Fruit fly (Drosophila melanogaster) whole organism, embryonic: ENCODE measurements around the gene Ppat-Dpck.

Source experiments
- Ada2b ChIP-seq: fragments of 200-800 bp; sonication (Bioruptor generic); IDR thresholded peaks from 2 replicates; pipeline ENCODE4 v1.3.6; 2022; ENCODE audit warnings: missing biosample characterization, missing genetic modification characterization
- CG10654 ChIP-seq: fragments of 200-800 bp; sonication (Bioruptor generic); optimal IDR thresholded peaks from 2 replicates; lab custom pipeline; 2016; ENCODE audit warnings: missing biosample characterization, missing genetic modification characterization
- CG12104 ChIP-seq: fragments of 200-800 bp; sonication (Bioruptor generic); optimal IDR thresholded peaks from 3 replicates; lab custom pipeline; 2016; ENCODE audit warnings: missing biosample characterization, missing genetic modification characterization
- CG12219 ChIP-seq: fragments of 200-800 bp; sonication (Bioruptor generic); optimal IDR thresholded peaks from 3 replicates; lab custom pipeline; 2018; ENCODE audit warnings: missing biosample characterization, mild to moderate bottlenecking, missing genetic modification characterization
- CG12391 ChIP-seq: fragments of 200-800 bp; sonication (Bioruptor generic); optimal IDR thresholded peaks from 3 replicates; lab custom pipeline; 2018; ENCODE audit warnings: missing biosample characterization, mild to moderate bottlenecking, missing genetic modification characterization, moderate library complexity
- CG13296 ChIP-seq: fragments of 200-800 bp; sonication (Bioruptor generic); optimal IDR thresholded peaks from 3 replicates; lab custom pipeline; 2018; ENCODE audit warnings: missing biosample characterization, mild to moderate bottlenecking, missing genetic modification characterization
- CG14710 ChIP-seq: fragments of 200-800 bp; sonication (Bioruptor generic); optimal IDR thresholded peaks from 3 replicates; lab custom pipeline; 2019; ENCODE audit warnings: missing biosample characterization, mild to moderate bottlenecking, missing genetic modification characterization, moderate library complexity
- CG15514 ChIP-seq: fragments of 200-800 bp; sonication (Bioruptor generic); optimal IDR thresholded peaks from 3 replicates; lab custom pipeline; 2017; ENCODE audit warnings: missing biosample characterization, missing genetic modification characterization, mild to moderate bottlenecking, moderate library complexity, missing genetic modification reagents
- CG17361 ChIP-seq: fragments of 200-800 bp; sonication (Bioruptor generic); IDR thresholded peaks from 3 replicates; pipeline ENCODE4 v1.3.6; 2022; ENCODE audit warnings: missing biosample characterization, missing genetic modification characterization
- CG1832 ChIP-seq: fragments of 200-800 bp; sonication (Bioruptor generic); optimal IDR thresholded peaks from 2 replicates; lab custom pipeline; 2017; ENCODE audit warnings: missing biosample characterization, mild to moderate bottlenecking, missing genetic modification characterization, inconsistent platforms
- CG2199 ChIP-seq: fragments of 200-800 bp; sonication (Bioruptor generic); IDR thresholded peaks from 3 replicates; pipeline ENCODE4 v1.3.6; 2022; ENCODE audit warnings: missing biosample characterization, missing genetic modification characterization
- CG2875 ChIP-seq: fragments of 200-800 bp; sonication (Bioruptor generic); optimal IDR thresholded peaks from 2 replicates; lab custom pipeline; 2017; ENCODE audit warnings: missing biosample characterization, mild to moderate bottlenecking, missing genetic modification characterization, missing genetic modification reagents
- CG32772 ChIP-seq: fragments of 200-800 bp; sonication (Bioruptor generic); IDR thresholded peaks from 2 replicates; pipeline ENCODE4 v1.3.6; 2022; ENCODE audit warnings: missing biosample characterization, missing genetic modification characterization
- CG3847 ChIP-seq: fragments of 200-800 bp; sonication (Bioruptor generic); IDR thresholded peaks from 2 replicates; pipeline ENCODE4 v1.3.6; 2022; ENCODE audit warnings: missing biosample characterization, missing genetic modification characterization
- CG5245 ChIP-seq: fragments of 200-800 bp; sonication (Bioruptor generic); optimal IDR thresholded peaks from 3 replicates; lab custom pipeline; 2016; ENCODE audit warnings: missing biosample characterization, missing genetic modification characterization
- CG6272 ChIP-seq: fragments of 200-800 bp; sonication (Bioruptor generic); IDR thresholded peaks from 2 replicates; pipeline ENCODE4 v1.3.6; 2022; ENCODE audit warnings: missing biosample characterization, missing genetic modification characterization
- CG6791 ChIP-seq: fragments of 200-800 bp; sonication (Bioruptor generic); IDR thresholded peaks from 3 replicates; pipeline ENCODE4 v1.3.6; 2022; ENCODE audit warnings: missing biosample characterization, missing genetic modification characterization; ENCODE audit not compliant: partially characterized antibody
- CG6854 ChIP-seq: fragments of 200-800 bp; sonication (Bioruptor generic); optimal IDR thresholded peaks from 3 replicates; lab custom pipeline; 2017; ENCODE audit warnings: missing biosample characterization, mild to moderate bottlenecking, missing genetic modification characterization
- CG8290 ChIP-seq, 3 experiments: fragments of 200-800 bp; sonication (Bioruptor generic); optimal IDR thresholded peaks; 2 replicates each; lab custom pipeline; 2016 to 2019; ENCODE audit warnings: missing biosample characterization in 3 of 3, missing genetic modification characterization in 3 of 3, mild to moderate bottlenecking in 2 of 3, moderate library complexity in 1 of 3
- CG8924 ChIP-seq: fragments of 200-800 bp; optimal IDR thresholded peaks from 3 replicates; lab custom pipeline; 2019; ENCODE audit warnings: missing biosample characterization, mild to moderate bottlenecking, missing genetic modification characterization, moderate library complexity
- CG9876 ChIP-seq: fragments of 200-800 bp; sonication (Bioruptor generic); optimal IDR thresholded peaks from 2 replicates; lab custom pipeline; 2016; ENCODE audit warnings: missing biosample characterization, missing genetic modification characterization
- CkIIα-i1 ChIP-seq: fragments of 200-800 bp; sonication (Bioruptor generic); IDR thresholded peaks from 2 replicates; pipeline ENCODE4 v1.3.6; 2022; ENCODE audit warnings: missing biosample characterization, missing genetic modification characterization
- Dad ChIP-seq: fragments of 200-800 bp; sonication (Bioruptor generic); optimal IDR thresholded peaks from 3 replicates; lab custom pipeline; 2016; ENCODE audit warnings: missing biosample characterization, missing genetic modification characterization
- E2f2 ChIP-seq: fragments of 200-800 bp; sonication (Bioruptor generic); IDR thresholded peaks from 2 replicates; pipeline ENCODE4 v1.3.6; 2022; ENCODE audit warnings: missing biosample characterization, missing genetic modification characterization
- Hmr ChIP-seq: fragments of 200-800 bp; sonication (Bioruptor generic); optimal IDR thresholded peaks from 3 replicates; lab custom pipeline; 2017; ENCODE audit warnings: mild to moderate bottlenecking, missing biosample characterization, missing genetic modification reagents, missing genetic modification characterization
- Lpt ChIP-seq: fragments of >200 bp; optimal IDR thresholded peaks from 2 replicates; lab custom pipeline; 2018; ENCODE audit warnings: missing biosample characterization, missing genetic modification characterization
- NFAT ChIP-seq: fragments of 200-800 bp; sonication (Bioruptor generic); IDR thresholded peaks from 2 replicates; pipeline ENCODE4 v1.3.6; 2022; ENCODE audit warnings: missing biosample characterization, missing genetic modification characterization
- NK7.1 ChIP-seq: fragments of 200-800 bp; sonication (Bioruptor generic); optimal IDR thresholded peaks from 3 replicates; lab custom pipeline; 2016; ENCODE audit warnings: missing biosample characterization, missing genetic modification characterization
- Xbp1 ChIP-seq: fragments of 200-800 bp; sonication (Bioruptor generic); optimal IDR thresholded peaks from 3 replicates; lab custom pipeline; 2016; ENCODE audit warnings: missing biosample characterization, mild to moderate bottlenecking, missing genetic modification characterization
- ap ChIP-seq: fragments of 200-800 bp; sonication (Bioruptor generic); IDR thresholded peaks from 2 replicates; pipeline ENCODE4 v1.3.6; 2022; ENCODE audit warnings: missing biosample characterization, missing genetic modification characterization
- az2 ChIP-seq: fragments of 200-800 bp; sonication (Bioruptor generic); optimal IDR thresholded peaks from 3 replicates; lab custom pipeline; 2016; ENCODE audit warnings: missing biosample characterization, missing genetic modification characterization
- bbx ChIP-seq: fragments of 200-800 bp; sonication (Bioruptor generic); IDR thresholded peaks from 2 replicates; pipeline ENCODE4 v1.3.6; 2022; ENCODE audit warnings: missing biosample characterization, missing genetic modification characterization; ENCODE audit not compliant: partially characterized antibody
- bcd ChIP-seq: fragments of 200-800 bp; sonication (Bioruptor generic); optimal IDR thresholded peaks from 2 replicates; lab custom pipeline; 2017; ENCODE audit warnings: missing biosample characterization, mild to moderate bottlenecking, missing genetic modification characterization
- cg ChIP-seq: fragments of 200-800 bp; sonication (Bioruptor generic); optimal IDR thresholded peaks from 3 replicates; lab custom pipeline; 2019; ENCODE audit warnings: missing biosample characterization, mild to moderate bottlenecking, missing genetic modification characterization, moderate library complexity
- chif ChIP-seq, 2 experiments: fragments of 200-800 bp; sonication (Bioruptor generic); optimal IDR thresholded peaks; 3 replicates each; lab custom pipeline; 2016; ENCODE audit warnings: missing biosample characterization in 2 of 2, missing genetic modification characterization in 2 of 2
- cwo ChIP-seq: fragments of 200-800 bp; sonication (Bioruptor generic); optimal IDR thresholded peaks from 3 replicates; lab custom pipeline; 2017; ENCODE audit warnings: missing biosample characterization, missing genetic modification characterization, mild to moderate bottlenecking, moderate library complexity, missing genetic modification reagents
- dati ChIP-seq: fragments of 200-800 bp; sonication (Bioruptor generic); IDR thresholded peaks from 2 replicates; pipeline ENCODE4 v1.3.6; 2022; ENCODE audit warnings: missing biosample characterization, missing genetic modification characterization
- exex ChIP-seq: fragments of 200-800 bp; sonication (Bioruptor generic); optimal IDR thresholded peaks from 4 replicates; lab custom pipeline; 2018; ENCODE audit warnings: missing biosample characterization, mild to moderate bottlenecking, missing genetic modification characterization, moderate library complexity
- eyg ChIP-seq: fragments of 200-800 bp; sonication (Bioruptor generic); optimal IDR thresholded peaks from 3 replicates; lab custom pipeline; 2016; ENCODE audit warnings: missing biosample characterization, missing genetic modification characterization
- gsb ChIP-seq: fragments of 200-800 bp; sonication (Bioruptor generic); IDR thresholded peaks from 2 replicates; pipeline ENCODE4 v1.3.6; 2022; ENCODE audit warnings: missing biosample characterization, missing genetic modification characterization
- hth ChIP-seq: fragments of >200 bp; optimal IDR thresholded peaks from 2 replicates; lab custom pipeline; 2017; ENCODE audit warnings: inconsistent platforms
- jigr1 ChIP-seq: fragments of 200-800 bp; sonication (Bioruptor generic); IDR thresholded peaks from 3 replicates; pipeline ENCODE4 v1.3.6; 2022; ENCODE audit warnings: missing biosample characterization, missing genetic modification characterization
- lmd ChIP-seq: fragments of 200-800 bp; sonication (Bioruptor generic); IDR thresholded peaks from 2 replicates; pipeline ENCODE4 v1.3.6; 2022; ENCODE audit warnings: missing biosample characterization, missing genetic modification characterization
- mam ChIP-seq: fragments of 200-800 bp; sonication (Bioruptor generic); optimal IDR thresholded peaks from 3 replicates; lab custom pipeline; 2016; ENCODE audit warnings: missing biosample characterization, missing genetic modification characterization
- p53 ChIP-seq: fragments of 200-800 bp; sonication (Bioruptor generic); optimal IDR thresholded peaks from 2 replicates; lab custom pipeline; 2016; ENCODE audit warnings: missing biosample characterization, missing genetic modification characterization
- row ChIP-seq: fragments of 200-800 bp; sonication (Bioruptor generic); IDR thresholded peaks from 3 replicates; pipeline ENCODE4 v1.3.6; 2022; ENCODE audit warnings: missing biosample characterization, missing genetic modification characterization
- sc ChIP-seq, 3 experiments: fragments of >200 bp in 2 of 3; fragments of 200-800 bp in 1 of 3; sonication (Bioruptor generic) in 1 of 3; optimal IDR thresholded peaks; 2 replicates in 2 of 3; 3 replicates in 1 of 3; lab custom pipeline; 2017; ENCODE audit warnings: mild to moderate bottlenecking in 1 of 3, missing biosample characterization in 1 of 3, missing genetic modification characterization in 1 of 3, missing genetic modification reagents in 1 of 3
- sisA ChIP-seq: fragments of 200-800 bp; sonication (Bioruptor generic); IDR thresholded peaks from 2 replicates; pipeline ENCODE4 v1.3.6; 2022; ENCODE audit warnings: missing biosample characterization, missing genetic modification characterization
- tup ChIP-seq: fragments of 200-800 bp; sonication (Bioruptor generic); optimal IDR thresholded peaks from 2 replicates; lab custom pipeline; 2016; ENCODE audit warnings: missing biosample characterization, mild to moderate bottlenecking, missing genetic modification characterization, moderate library complexity

Gene Ppat-Dpck

DNA sequence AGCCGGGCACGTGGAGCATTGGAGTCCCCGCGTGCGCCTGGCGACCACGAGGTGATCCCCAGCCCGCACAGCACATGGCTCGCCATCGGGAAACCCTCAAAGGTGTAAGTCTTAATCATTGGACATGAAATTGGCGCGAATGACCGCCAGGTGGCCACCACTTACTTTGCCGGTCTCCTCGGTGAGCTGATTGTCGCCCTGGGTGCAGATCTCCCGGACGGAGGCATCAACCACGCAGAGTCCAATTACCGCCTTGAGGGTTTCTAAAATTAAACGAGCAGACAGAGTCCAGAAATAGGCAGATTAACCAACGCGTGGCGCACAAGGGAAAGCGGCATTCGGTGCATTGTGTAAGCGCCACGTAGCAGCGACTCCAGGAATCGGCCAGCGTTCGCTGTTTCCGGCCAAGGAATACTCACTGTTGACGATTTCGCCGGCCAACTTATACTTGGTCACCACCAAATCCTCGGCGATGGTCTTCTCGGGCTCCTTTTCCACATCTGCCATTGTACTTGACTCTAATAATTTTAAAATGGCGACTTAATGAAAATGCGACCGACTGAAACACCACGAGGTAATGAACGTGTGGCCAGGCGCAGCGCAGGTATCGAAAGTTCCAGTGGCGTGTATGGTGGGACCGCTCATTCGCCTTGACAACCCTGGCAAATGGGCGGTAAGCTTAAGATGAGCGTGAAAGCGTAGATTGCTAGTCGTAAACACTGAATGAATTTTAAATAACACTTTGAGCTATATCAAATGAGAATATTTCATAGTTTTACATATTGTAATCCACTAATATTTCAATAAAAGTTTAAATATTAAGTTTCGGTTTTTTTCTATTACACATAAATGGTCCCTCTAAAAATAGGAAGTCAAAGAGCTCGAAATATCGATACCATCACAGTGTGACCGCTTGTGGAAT lies 3.4 kb downstream of the Ppat-Dpck start, which contains the start of gene CG10576 (continued):
- TF ChIP-seq lmd (GFP tag; lab: Robert Waterston, UW) (no peak), CG10654 (GFP tag; lab: Kevin White, UChicago) (no peak), NK7.1 (GFP tag; lab: Kevin White, UChicago) (no peak), Xbp1 (GFP tag; lab: Kevin White, UChicago) (peak; percentile 43), CG5245 (GFP tag; lab: Kevin White, UChicago) (no peak), hth (lab: Kevin White, UChicago) (no peak), E2f2 (GFP tag; lab: Robert Waterston, UW) (peak; percentile 80), CG2875 (no peak), CG15514 (GFP tag; lab: Kevin White, UChicago) (no peak), Hmr (no peak), cwo (no peak), exex (tag; lab: Kevin White, UChicago) (no peak), CG6854 (GFP tag; lab: Kevin White, UChicago) (peak; percentile 7), dati (GFP tag; lab: Robert Waterston, UW) (no peak), CG12104 (GFP tag; lab: Kevin White, UChicago) (no peak), CG17361 (GFP tag; lab: Robert Waterston, UW) (no peak), az2 (no peak), Ada2b (GFP tag; lab: Robert Waterston, UW) (no peak), CG8924 (tag; lab: Kevin White, UChicago) (no peak), CG1832 (GFP tag; lab: Kevin White, UChicago) (no peak), sisA (GFP tag; lab: Robert Waterston, UW) (no peak), chif (GFP tag; optimal IDR thresholded peaks at IDR 0.05; lab: Kevin White, UChicago) (no peak), CG12391 (tag; lab: Kevin White, UChicago) (no peak), CG8290 (GFP tag; optimal IDR thresholded peaks at IDR 0.05; lab: Kevin White, UChicago) (no peak), CG8290 (tag; optimal IDR thresholded peaks at IDR 0.05; lab: Kevin White, UChicago) (no peak), tup (no peak), Dad (GFP tag; lab: Kevin White, UChicago) (peak; percentile 6), CG32772 (GFP tag; lab: Robert Waterston, UW) (no peak), CG3847 (peak; percentile 53), CG13296 (no peak), NFAT (GFP tag; lab: Robert Waterston, UW) (no peak), gsb (no peak), Lpt (no peak), p53 (no peak), bcd (GFP tag; lab: Kevin White, UChicago) (no peak), bbx (GFP tag; lab: Robert Waterston, UW) (peak; percentile 44; the same call in 1 of the 2 replicates), CG12219 (GFP tag; lab: Kevin White, UChicago) (no peak), CG9876 (GFP tag; lab: Kevin White, UChicago) (no peak), eyg (GFP tag; lab: Kevin White, UChicago) (no peak), CkIIα-i1 (no peak), CG6272 (GFP tag; lab: Robert Waterston, UW) (no peak), jigr1 (GFP tag; lab: Robert Waterston, UW) (no peak), mam (GFP tag; lab: Kevin White, UChicago) (peak; percentile 37), CG14710 (tag; lab: Kevin White, UChicago) (peak; percentile 78), ap (GFP tag; lab: Robert Waterston, UW) (no peak), CG6791 (GFP tag; lab: Robert Waterston, UW) (no peak), cg (GFP tag; lab: Kevin White, UChicago) (no peak), sc (optimal IDR thresholded peaks at IDR 0.05; lab: Kevin White, UChicago) (no peak), sc (GFP tag; optimal IDR thresholded peaks at IDR 0.05; lab: Kevin White, UChicago) (no peak), CG2199 (GFP tag; lab: Robert Waterston, UW) (no peak), row (GFP tag; lab: Robert Waterston, UW) (peak; percentile 76)
